Worm (Caenorhabditis elegans): Measurements from ENCODE around the gene srt-43.

DNA sequence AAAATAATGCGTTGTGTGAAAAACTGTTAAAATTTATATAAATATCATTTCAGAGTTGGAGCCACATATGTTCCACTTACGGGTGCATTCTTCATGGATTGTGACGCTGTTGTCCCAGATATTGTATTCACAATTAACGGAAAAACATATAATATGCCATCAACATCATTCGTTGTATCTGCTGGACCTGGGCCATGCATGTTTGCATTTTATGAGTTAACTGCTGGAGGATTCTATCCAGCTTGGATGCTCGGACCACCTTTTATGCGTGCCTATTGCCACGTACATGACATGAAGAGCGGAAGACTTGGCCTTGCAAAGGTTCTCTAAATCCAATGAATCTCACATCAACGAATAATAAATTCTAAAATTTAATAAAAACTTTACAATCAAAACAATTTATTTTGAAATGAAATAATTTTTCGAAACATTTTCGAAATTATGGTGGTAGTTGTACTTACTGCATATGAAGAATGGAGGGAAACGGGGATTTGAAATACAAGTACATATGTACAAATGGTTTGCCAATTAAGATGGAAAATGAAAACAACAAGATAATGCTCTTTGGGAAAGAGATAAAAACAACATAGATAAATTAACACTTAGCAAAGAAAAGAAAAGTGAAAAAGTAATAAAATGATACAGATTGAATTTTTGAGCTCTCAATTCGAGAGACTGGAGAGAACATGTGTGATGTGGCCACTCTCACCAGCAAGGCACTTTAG lies 25.1 kb upstream of the srt-43 start:
- TF ChIP-seq W03F9.2 (tag; optimal IDR thresholded peaks at IDR 0.05) (no peak), dao-5 (tag; optimal IDR thresholded peaks at IDR 0.05) (no peak)
